Fruit fly (Drosophila melanogaster) whole organism, prepupa: Measurements from ENCODE around the gene Or88a.

Experiments used
- CG10669 ChIP-seq: fragments of 200-800 bp; sonication (Bioruptor generic); optimal IDR thresholded peaks from 3 replicates; lab custom pipeline; 2018; ENCODE audit warnings: missing biosample characterization, mild to moderate bottlenecking, missing genetic modification characterization, moderate library complexity
- CG11762 ChIP-seq: fragments of 200-800 bp; sonication (Bioruptor generic); optimal IDR thresholded peaks from 3 replicates; lab custom pipeline; 2016; ENCODE audit warnings: missing biosample characterization, missing genetic modification characterization; ENCODE audit not compliant: insufficient read depth
- CG11902 ChIP-seq: fragments of 200-800 bp; sonication (Bioruptor generic); optimal IDR thresholded peaks from 3 replicates; lab custom pipeline; 2016; ENCODE audit warnings: missing biosample characterization, missing genetic modification characterization
- CG15336 ChIP-seq: fragments of 200-800 bp; sonication (Bioruptor generic); IDR thresholded peaks from 2 replicates; pipeline ENCODE4 v1.3.6; 2022; ENCODE audit warnings: missing biosample characterization, missing genetic modification characterization
- CG1621 ChIP-seq: fragments of 200-800 bp; sonication (Bioruptor generic); optimal IDR thresholded peaks from 3 replicates; lab custom pipeline; 2018; ENCODE audit warnings: missing biosample characterization, mild to moderate bottlenecking, missing genetic modification characterization
- CG3032 ChIP-seq: fragments of 200-800 bp; optimal IDR thresholded peaks from 2 replicates; lab custom pipeline; 2019; ENCODE audit warnings: missing biosample characterization, mild to moderate bottlenecking, missing genetic modification characterization, moderate library complexity
- CG31627 ChIP-seq: fragments of 200-800 bp; sonication (Bioruptor generic); optimal IDR thresholded peaks from 3 replicates; lab custom pipeline; 2016; ENCODE audit warnings: missing biosample characterization, missing genetic modification characterization
- CG32006 ChIP-seq: fragments of 200-800 bp; sonication (Bioruptor generic); optimal IDR thresholded peaks from 3 replicates; lab custom pipeline; 2017; ENCODE audit warnings: missing biosample characterization, mild to moderate bottlenecking, missing genetic modification characterization
- CG6276 ChIP-seq: fragments of 200-800 bp; sonication (Bioruptor generic); optimal IDR thresholded peaks from 2 replicates; lab custom pipeline; 2017; ENCODE audit warnings: missing biosample characterization, mild to moderate bottlenecking, missing genetic modification characterization
- CG6792 ChIP-seq: fragments of 200-800 bp; sonication (Bioruptor generic); optimal IDR thresholded peaks from 3 replicates; lab custom pipeline; 2016; ENCODE audit warnings: missing biosample characterization, missing genetic modification characterization
- CG6854 ChIP-seq: fragments of 200-800 bp; sonication (Bioruptor generic); optimal IDR thresholded peaks from 2 replicates; lab custom pipeline; 2017; ENCODE audit warnings: missing biosample characterization, mild to moderate bottlenecking, missing genetic modification characterization
- CG8119 ChIP-seq: fragments of 200-800 bp; sonication (Bioruptor generic); IDR thresholded peaks from 3 replicates; pipeline ENCODE4 v1.3.6; 2022; ENCODE audit warnings: missing biosample characterization, missing genetic modification characterization
- CG8319 ChIP-seq: fragments of 200-800 bp; sonication (Bioruptor generic); optimal IDR thresholded peaks from 3 replicates; lab custom pipeline; 2016; ENCODE audit warnings: missing biosample characterization, missing genetic modification characterization
- CG9139 ChIP-seq: fragments of 200-800 bp; sonication (Bioruptor generic); optimal IDR thresholded peaks from 3 replicates; lab custom pipeline; 2017; ENCODE audit warnings: missing biosample characterization, mild to moderate bottlenecking, missing genetic modification characterization
- Eip75B ChIP-seq: fragments of 200-800 bp; sonication (Bioruptor generic); optimal IDR thresholded peaks from 3 replicates; lab custom pipeline; 2016; ENCODE audit warnings: missing biosample characterization, missing genetic modification characterization
- Eip78C ChIP-seq: fragments of 200-800 bp; sonication (Bioruptor generic); peaks from one replicate; lab custom pipeline; 2016; ENCODE audit warnings: missing biosample characterization, missing genetic modification characterization
- Eip93F ChIP-seq: fragments of 200-800 bp; sonication (Bioruptor generic); optimal IDR thresholded peaks from 2 replicates; lab custom pipeline; 2016; ENCODE audit warnings: missing biosample characterization, mild to moderate bottlenecking, missing genetic modification characterization
- Ets21C ChIP-seq: fragments of 200-800 bp; sonication (Bioruptor generic); optimal IDR thresholded peaks from 3 replicates; lab custom pipeline; 2016; ENCODE audit warnings: missing biosample characterization, missing genetic modification characterization
- Ets96B ChIP-seq: fragments of 200-800 bp; optimal IDR thresholded peaks from 2 replicates; lab custom pipeline; 2019; ENCODE audit warnings: missing biosample characterization, mild to moderate bottlenecking, missing genetic modification characterization, moderate library complexity
- Hr38 ChIP-seq: sonication (Bioruptor generic); optimal IDR thresholded peaks from 2 replicates; lab custom pipeline; 2016; ENCODE audit warnings: missing biosample characterization, missing genetic modification characterization
- OdsH ChIP-seq: fragments of 200-800 bp; sonication (Bioruptor generic); optimal IDR thresholded peaks from 3 replicates; lab custom pipeline; 2016; ENCODE audit warnings: missing biosample characterization, missing genetic modification characterization
- Smox ChIP-seq: fragments of 200-800 bp; sonication (Bioruptor generic); optimal IDR thresholded peaks from 3 replicates; lab custom pipeline; 2016; ENCODE audit warnings: missing biosample characterization, missing genetic modification characterization
- Sox102F ChIP-seq: fragments of 200-800 bp; sonication (Bioruptor generic); optimal IDR thresholded peaks from 2 replicates; lab custom pipeline; 2016; ENCODE audit warnings: missing biosample characterization, mild to moderate bottlenecking, missing genetic modification characterization
- dac ChIP-seq: fragments of 200-800 bp; sonication (Bioruptor generic); optimal IDR thresholded peaks from 2 replicates; lab custom pipeline; 2017; ENCODE audit warnings: missing biosample characterization, mild to moderate bottlenecking, missing genetic modification characterization
- eg ChIP-seq: fragments of 200-800 bp; sonication (Bioruptor generic); IDR thresholded peaks from 3 replicates; pipeline ENCODE4 v1.3.6; 2022; ENCODE audit warnings: missing biosample characterization, missing genetic modification characterization
- fd85E ChIP-seq: fragments of 200-800 bp; sonication (Bioruptor generic); optimal IDR thresholded peaks from 3 replicates; lab custom pipeline; 2016; ENCODE audit warnings: missing biosample characterization, missing genetic modification characterization
- fkh ChIP-seq: fragments of 200-800 bp; sonication (Bioruptor generic); optimal IDR thresholded peaks from 3 replicates; lab custom pipeline; 2017; ENCODE audit warnings: missing biosample characterization, mild to moderate bottlenecking, missing genetic modification characterization, moderate library complexity
- lz ChIP-seq: fragments of 200-800 bp; sonication (Bioruptor generic); optimal IDR thresholded peaks from 3 replicates; lab custom pipeline; 2016; ENCODE audit warnings: missing biosample characterization, missing genetic modification characterization
- pdm3 ChIP-seq: fragments of 200-800 bp; sonication (Bioruptor generic); optimal IDR thresholded peaks from 3 replicates; lab custom pipeline; 2016; ENCODE audit warnings: missing biosample characterization, missing genetic modification characterization
- ss ChIP-seq, 2 experiments: fragments of 200-800 bp; sonication (Bioruptor generic); optimal IDR thresholded peaks; 2 replicates in 1 of 2; 3 replicates in 1 of 2; lab custom pipeline; 2017 to 2018; ENCODE audit warnings: mild to moderate bottlenecking in 2 of 2, missing biosample characterization in 2 of 2, missing genetic modification characterization in 2 of 2, moderate library complexity in 1 of 2
- svp ChIP-seq: fragments of 200-800 bp; sonication (Bioruptor generic); peaks from one replicate; lab custom pipeline; 2016; ENCODE audit warnings: missing biosample characterization, missing genetic modification characterization
- topi ChIP-seq: fragments of 200-800 bp; sonication (Bioruptor generic); optimal IDR thresholded peaks from 3 replicates; lab custom pipeline; 2016; ENCODE audit warnings: missing biosample characterization, missing genetic modification characterization

The Or88a gene

DNA sequence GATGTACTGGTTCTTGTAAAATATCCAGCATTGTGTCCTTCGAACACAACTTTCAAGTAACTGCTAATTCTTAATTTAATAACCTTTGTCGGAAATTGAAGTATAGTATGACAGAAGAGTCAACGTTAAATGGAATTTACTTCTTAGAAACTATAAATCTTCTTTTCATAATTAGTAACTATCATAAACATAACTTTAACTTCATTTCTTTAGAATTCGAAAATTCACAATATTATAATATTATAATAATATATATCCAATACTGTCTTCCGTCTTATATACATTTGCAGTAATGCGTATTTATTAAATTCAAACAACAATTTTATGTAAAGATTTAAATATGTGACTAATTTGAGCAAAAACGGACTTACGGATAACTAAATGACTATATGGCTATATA is 44.5 kb downstream of the Or88a start, which contains the start of gene Recs1:
Gene Recs1 (minus strand): TSS at position 101 of the 400 bp plus-strand sequence.
- TF ChIP-seq Hr38 (GFP tag; lab: Kevin White, UChicago) (no peak), dac (GFP tag; lab: Kevin White, UChicago) (no peak), ss (GFP tag; optimal IDR thresholded peaks at IDR 0.05; lab: Kevin White, UChicago) (no peak), Eip93F (GFP tag; lab: Kevin White, UChicago) (no peak), Eip75B (GFP tag; lab: Kevin White, UChicago) (no peak), CG6854 (no peak), CG1621 (no peak), CG32006 (GFP tag; lab: Kevin White, UChicago) (no peak), fd85E (GFP tag; lab: Kevin White, UChicago) (no peak), CG15336 (GFP tag; lab: Robert Waterston, UW) (no peak), CG11902 (GFP tag; lab: Kevin White, UChicago) (no peak), topi (GFP tag; lab: Kevin White, UChicago) (no peak), eg (no peak), pdm3 (GFP tag; lab: Kevin White, UChicago) (no peak), OdsH (GFP tag; lab: Kevin White, UChicago) (no peak), CG8319 (no peak), Eip78C (GFP tag; lab: Kevin White, UChicago) (no peak), CG10669 (GFP tag; lab: Kevin White, UChicago) (no peak)

DNA sequence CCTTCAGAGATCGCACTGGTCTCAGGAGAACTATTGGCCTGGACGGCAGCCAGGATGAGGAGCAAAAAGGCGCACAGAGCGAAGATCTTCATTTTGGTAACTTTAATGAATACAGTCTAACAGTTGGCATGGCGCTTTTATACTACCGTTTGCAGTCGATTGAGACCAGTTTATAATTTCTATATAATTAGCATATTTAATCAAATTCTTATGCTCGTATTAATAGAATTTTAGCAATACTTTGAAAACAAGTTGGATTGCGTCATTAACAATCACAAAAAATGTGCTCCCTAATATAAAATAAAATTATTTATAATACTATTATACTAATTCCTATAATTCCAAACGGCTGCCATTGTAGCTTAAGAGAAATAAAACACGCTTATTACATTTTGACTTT is 45.1 kb downstream of the Or88a start, which contains the start of gene CG44215:
Gene CG44215 (minus strand): TSS at position 101 of the 400 bp plus-strand sequence.
- TF ChIP-seq fd85E (GFP tag; lab: Kevin White, UChicago) (no peak), CG6276 (GFP tag; lab: Kevin White, UChicago) (no peak), Sox102F (GFP tag; lab: Kevin White, UChicago) (no peak), Ets21C (GFP tag; lab: Kevin White, UChicago) (no peak), CG6854 (no peak), fkh (GFP tag; lab: Kevin White, UChicago) (no peak), Ets96B (tag; lab: Kevin White, UChicago) (no peak)

DNA sequence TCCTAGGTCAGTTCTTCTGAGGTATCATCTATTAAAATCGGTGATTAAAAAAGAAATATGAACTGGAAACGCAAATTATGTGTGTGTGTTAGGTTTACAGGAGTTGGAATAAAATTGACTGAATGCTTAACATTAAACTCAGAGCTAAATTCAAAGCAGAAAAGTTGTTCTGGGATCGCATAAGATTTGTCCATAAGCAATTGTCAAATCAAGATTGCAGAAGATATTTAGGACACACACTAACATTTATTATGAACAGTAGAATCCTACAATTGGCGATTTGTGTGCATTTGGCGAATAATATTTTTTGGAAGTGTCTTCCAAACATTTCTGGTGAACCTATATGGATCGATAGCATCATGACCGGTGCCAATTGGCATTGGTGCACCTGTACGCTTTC is 48.1 kb downstream of the Or88a start, which contains the start of gene CG31533:
Gene CG31533 (minus strand): TSS at position 101 of the 400 bp plus-strand sequence.
- no peak for TF ChIP-seq Smox (GFP tag; lab: Kevin White, UChicago)

DNA sequence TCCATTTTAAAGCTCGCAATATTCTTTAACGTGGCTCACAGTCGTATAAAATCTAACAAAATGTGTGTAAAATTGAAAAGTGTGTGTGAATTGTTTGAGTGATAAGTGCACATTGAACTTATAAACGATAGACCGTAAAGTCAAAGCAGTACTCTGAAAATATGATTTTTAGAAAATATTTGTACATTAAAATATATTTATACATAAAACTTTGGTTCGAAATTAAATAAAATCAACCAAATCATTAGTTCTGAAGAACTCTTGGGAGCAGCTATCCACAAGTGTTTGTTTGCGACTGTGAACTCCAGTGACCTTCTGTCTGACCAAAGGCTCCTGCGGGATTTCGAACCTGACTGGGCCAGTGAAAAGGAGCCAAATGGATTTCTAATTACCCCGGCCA is 50.9 kb downstream of the Or88a start, which contains the start of gene CG31327:
Gene CG31327 (minus strand): TSS at position 101 of the 400 bp plus-strand sequence.
- TF ChIP-seq Ets96B (tag; lab: Kevin White, UChicago) (no peak), Eip93F (GFP tag; lab: Kevin White, UChicago) (no peak), CG11762 (no peak), CG9139 (GFP tag; lab: Kevin White, UChicago) (no peak), lz (GFP tag; lab: Kevin White, UChicago) (no peak), CG3032 (no peak), CG31627 (GFP tag; lab: Kevin White, UChicago) (no peak), CG6792 (no peak), CG8119 (no peak), svp (GFP tag; lab: Kevin White, UChicago) (no peak)
